Fruit fly (Drosophila melanogaster): ENCODE results near the gene CG43861.

The CG43861 gene

dm6 chr2L:19941352-19941851 is 75.7 kb downstream of the CG43861 start (continued):
- TF ChIP-seq CG14860 (GFP tag; IDR thresholded peaks at IDR 0.05; ENCODE audit: partially characterized antibody) = no peak
- peak; percentile 92 for TF ChIP-seq CG3847 (GFP tag; IDR thresholded peaks at IDR 0.05)
- TF ChIP-seq usp (GFP tag; optimal IDR thresholded peaks at IDR 0.05) = no peak
- no peak for TF ChIP-seq tna (GFP tag; IDR thresholded peaks at IDR 0.05; ENCODE audit: partially characterized antibody)
- peak; percentile 75 for TF ChIP-seq sisA (GFP tag; IDR thresholded peaks at IDR 0.05)
- TF ChIP-seq Hmr (GFP tag; optimal IDR thresholded peaks at IDR 0.05) = peak; percentile 85
- peak; percentile 63 for TF ChIP-seq dimm (GFP tag; IDR thresholded peaks at IDR 0.05)
- TF ChIP-seq chm (GFP tag; IDR thresholded peaks at IDR 0.05) = peak; percentile 82
- TF ChIP-seq CG32767 (GFP tag; IDR thresholded peaks at IDR 0.05) = peak; percentile 87
- TF ChIP-seq Hmx (GFP tag; optimal IDR thresholded peaks at IDR 0.05) = peak; percentile 35
- TF ChIP-seq Eip74EF (GFP tag; optimal IDR thresholded peaks at IDR 0.05) = peak in 1 of 2 experiments; percentile 31
- TF ChIP-seq CG7839 (tag; optimal IDR thresholded peaks at IDR 0.05) = peak; percentile 76
- peak; percentile 12 for TF ChIP-seq wek (GFP tag; optimal IDR thresholded peaks at IDR 0.05)
- TF ChIP-seq CG7556 (GFP tag; optimal IDR thresholded peaks at IDR 0.05) = peak; percentile 86
- peak; percentile 86 for TF ChIP-seq HLH3B (GFP tag; IDR thresholded peaks at IDR 0.05)
- TF ChIP-seq bigmax (GFP tag; optimal IDR thresholded peaks at IDR 0.05) = no peak
- peak; percentile 85 for TF ChIP-seq lmd (GFP tag; IDR thresholded peaks at IDR 0.05)
- TF ChIP-seq CG2129 (GFP tag; IDR thresholded peaks at IDR 0.05; ENCODE audit: partially characterized antibody) = no peak
- peak; percentile 68 for TF ChIP-seq D19B (GFP tag; optimal IDR thresholded peaks at IDR 0.05)
- TF ChIP-seq hbn (GFP tag; IDR thresholded peaks at IDR 0.05; ENCODE audit: partially characterized antibody) = no peak
- TF ChIP-seq row (GFP tag; IDR thresholded peaks at IDR 0.05) = peak; percentile 92
- peak; percentile 74 for TF ChIP-seq croc (GFP tag; conservative IDR thresholded peaks at IDR 0.05)
- no peak for TF ChIP-seq Doc3 (GFP tag; IDR thresholded peaks at IDR 0.05; ENCODE audit: partially characterized antibody)
- peak; percentile 70 for TF ChIP-seq E2f2 (GFP tag; IDR thresholded peaks at IDR 0.05)
- TF ChIP-seq slou (GFP tag; optimal IDR thresholded peaks at IDR 0.05) = peak; percentile 27
- TF ChIP-seq eyg (GFP tag; optimal IDR thresholded peaks at IDR 0.05) = no peak
- peak; percentile 94 for TF ChIP-seq CG34422 (GFP tag; IDR thresholded peaks at IDR 0.05)
- TF ChIP-seq CG33213 (GFP tag; optimal IDR thresholded peaks at IDR 0.05) = peak; percentile 28
- peak; percentile 60 for TF ChIP-seq CG6254 (GFP tag; optimal IDR thresholded peaks at IDR 0.05)
- TF ChIP-seq gcm2 (GFP tag; optimal IDR thresholded peaks at IDR 0.05) = peak; percentile 80
- peak; percentile 79 for TF ChIP-seq ken (GFP tag; IDR thresholded peaks at IDR 0.05)
- peak; percentile 85 for TF ChIP-seq Oli (tag; optimal IDR thresholded peaks at IDR 0.05)
- peak; percentile 80 for TF ChIP-seq ham (GFP tag; IDR thresholded peaks at IDR 0.05)
- TF ChIP-seq CG17912 (GFP tag; optimal IDR thresholded peaks at IDR 0.05) = no peak
- peak; percentile 70 for TF ChIP-seq CG15601 (tag; optimal IDR thresholded peaks at IDR 0.05)
- peak; percentile 78 for TF ChIP-seq bcd (GFP tag; optimal IDR thresholded peaks at IDR 0.05)
- TF ChIP-seq tin (GFP tag; optimal IDR thresholded peaks at IDR 0.05) = peak; percentile 53
- TF ChIP-seq CG11695 (GFP tag; IDR thresholded peaks at IDR 0.05) = peak; percentile 88
- no peak for TF ChIP-seq Kr (GFP tag; optimal IDR thresholded peaks at IDR 0.05)
- TF ChIP-seq CG31224 (GFP tag; IDR thresholded peaks at IDR 0.05) = peak; percentile 88
- TF ChIP-seq vnd (GFP tag; IDR thresholded peaks at IDR 0.05; ENCODE audit: partially characterized antibody) = no peak
- peak; percentile 88 for TF ChIP-seq CG6175 (GFP tag; IDR thresholded peaks at IDR 0.05)
- TF ChIP-seq CG43689 (GFP tag; IDR thresholded peaks at IDR 0.05) = peak; percentile 68
- peak; percentile 84 for TF ChIP-seq CG2712 (tag; optimal IDR thresholded peaks at IDR 0.05)
- TF ChIP-seq odd (GFP tag; optimal IDR thresholded peaks at IDR 0.05) = peak; percentile 78
- TF ChIP-seq vvl (GFP tag; IDR thresholded peaks at IDR 0.05) = peak; percentile 89
- peak; percentile 89 for TF ChIP-seq bab2 (GFP tag; optimal IDR thresholded peaks at IDR 0.05)
- TF ChIP-seq Med (GFP tag) = peak; percentile 85
- TF ChIP-seq Camta (GFP tag; optimal IDR thresholded peaks at IDR 0.05) = peak; percentile 85
- peak; percentile 83; the same call in 2 of the 3 replicates for TF ChIP-seq CG2199 (GFP tag; IDR thresholded peaks at IDR 0.05)
- TF ChIP-seq kah (GFP tag; optimal IDR thresholded peaks at IDR 0.05) = peak; percentile 25

All from whole organism, embryonic.